Fruit fly (Drosophila melanogaster) whole organism, embryonic: ENCODE data around the gene Charon.

ENCODE experiments used
- CG1792 ChIP-seq: fragments of 200-800 bp; sonication (Bioruptor generic); optimal IDR thresholded peaks from 2 replicates; lab custom pipeline; 2016; ENCODE audit warnings: missing biosample characterization, missing genetic modification characterization
- CG18262 ChIP-seq: fragments of 200-800 bp; optimal IDR thresholded peaks from 3 replicates; lab custom pipeline; 2019; ENCODE audit warnings: missing biosample characterization, mild to moderate bottlenecking, missing genetic modification characterization, moderate library complexity
- CG7928 ChIP-seq: fragments of 200-800 bp; sonication (Bioruptor generic); optimal IDR thresholded peaks from 2 replicates; lab custom pipeline; 2017; ENCODE audit warnings: missing biosample characterization, mild to moderate bottlenecking, missing genetic modification characterization
- ato ChIP-seq: fragments of 200-800 bp; sonication (Bioruptor generic); IDR thresholded peaks from 2 replicates; pipeline ENCODE4 v1.3.6; 2022; ENCODE audit warnings: missing biosample characterization, missing genetic modification characterization; ENCODE audit not compliant: partially characterized antibody

DNA sequence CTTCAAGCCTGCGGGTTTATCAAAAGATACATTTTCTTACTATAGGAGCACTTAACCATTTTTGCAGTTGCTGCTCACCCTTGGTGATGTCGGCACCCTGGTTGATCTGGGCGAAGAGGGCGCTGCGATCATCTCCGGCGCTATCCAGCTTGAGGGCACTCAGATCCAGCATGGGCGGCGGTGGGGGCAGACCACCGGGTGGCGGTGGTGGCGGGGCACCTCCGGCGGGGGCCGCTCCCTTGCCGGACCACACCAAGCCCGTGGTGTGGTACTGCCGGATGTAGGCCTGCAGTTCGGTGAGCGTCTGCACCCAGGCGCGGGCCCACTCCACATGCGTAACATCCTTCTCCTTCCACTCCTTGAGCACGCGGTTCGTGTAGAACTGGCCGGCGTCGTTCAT lies 19.9 kb downstream of the Charon start:
- TF ChIP-seq CG18262 (no peak), CG7928 (no peak), ato (GFP tag; lab: Robert Waterston, UW) (no peak), CG1792 (GFP tag; lab: Kevin White, UChicago) (no peak)
